Worm (Caenorhabditis elegans) whole organism, L3 larva: ENCODE measurements around the gene puf-5.

Experiments used
- ceh-82 ChIP-seq: fragments of 150-350 bp; optimal IDR thresholded peaks from 2 replicates; lab custom pipeline; 2014; ENCODE audit warnings: missing biosample characterization, missing genetic modification characterization
- ceh-9 ChIP-seq: sonication (generic microtip); optimal IDR thresholded peaks from 2 replicates; lab custom pipeline; 2018; ENCODE audit warnings: missing biosample characterization, missing genetic modification characterization
- egl-27 ChIP-seq: sonication (generic microtip); optimal IDR thresholded peaks from 4 replicates; lab custom pipeline; 2017; ENCODE audit warnings: missing biosample characterization, missing genetic modification reagents, missing genetic modification characterization
- egl-5 ChIP-seq: fragments of 150-350 bp; optimal IDR thresholded peaks from 2 replicates; lab custom pipeline; 2017; ENCODE audit warnings: missing biosample characterization, missing genetic modification reagents, missing genetic modification characterization, inconsistent platforms
- elt-2 ChIP-seq: sonication (generic microtip); optimal IDR thresholded peaks from 2 replicates; lab custom pipeline; 2016; ENCODE audit warnings: missing genetic modification reagents, mild to moderate bottlenecking, missing genetic modification characterization, missing compliant biosample characterization
- eor-1 ChIP-seq, 2 experiments: fragments of 150-350 bp; optimal IDR thresholded peaks; 2 replicates each; lab custom pipeline; 2014 to 2018; ENCODE audit warnings: missing biosample characterization in 2 of 2, missing genetic modification characterization in 2 of 2
- fkh-10 ChIP-seq: sonication (generic microtip); optimal IDR thresholded peaks from 2 replicates; lab custom pipeline; 2017; ENCODE audit warnings: missing biosample characterization, missing genetic modification reagents, missing genetic modification characterization
- fos-1 ChIP-seq: fragments of 150-350 bp; optimal IDR thresholded peaks from 2 replicates; lab custom pipeline; 2014; ENCODE audit warnings: missing biosample characterization, missing genetic modification characterization
- hmg-11 ChIP-seq: sonication (generic microtip); optimal IDR thresholded peaks from 2 replicates; lab custom pipeline; 2016; ENCODE audit warnings: missing genetic modification characterization, missing compliant biosample characterization
- jun-1 ChIP-seq: fragments of 150-350 bp; optimal IDR thresholded peaks from 2 replicates; lab custom pipeline; 2014; ENCODE audit warnings: missing biosample characterization, missing genetic modification reagents, missing genetic modification characterization
- lin-15B ChIP-seq: fragments of 150-350 bp; optimal IDR thresholded peaks from 2 replicates; lab custom pipeline; 2014; ENCODE audit warnings: missing biosample characterization, missing genetic modification characterization
- lin-39 ChIP-seq: fragments of 150-350 bp; optimal IDR thresholded peaks from 2 replicates; lab custom pipeline; 2018; ENCODE audit warnings: missing biosample characterization, missing genetic modification reagents, missing genetic modification characterization
- lsy-12 ChIP-seq: sonication (generic microtip); optimal IDR thresholded peaks from 2 replicates; lab custom pipeline; 2016; ENCODE audit warnings: mild to moderate bottlenecking, missing genetic modification characterization, missing compliant biosample characterization
- mdl-1 ChIP-seq: fragments of 150-350 bp; optimal IDR thresholded peaks from 2 replicates; lab custom pipeline; 2014; ENCODE audit warnings: missing biosample characterization, missing genetic modification characterization
- nfya-1 ChIP-seq: sonication (generic microtip); optimal IDR thresholded peaks from 2 replicates; lab custom pipeline; 2017; ENCODE audit warnings: missing genetic modification characterization, mild to moderate bottlenecking, missing compliant biosample characterization, antibody characterized with exemption, moderate library complexity; ENCODE audit not compliant: insufficient read depth
- nhr-237 ChIP-seq: fragments of 150-350 bp; optimal IDR thresholded peaks from 2 replicates; lab custom pipeline; 2014; ENCODE audit warnings: missing biosample characterization, missing genetic modification characterization
- nhr-43 ChIP-seq: sonication (generic microtip); optimal IDR thresholded peaks from 2 replicates; lab custom pipeline; 2016; ENCODE audit warnings: mild to moderate bottlenecking, missing genetic modification characterization, missing compliant biosample characterization; ENCODE audit not compliant: poor library complexity, severe bottlenecking
- nhr-67 ChIP-seq: fragments of 150-350 bp; optimal IDR thresholded peaks from 2 replicates; lab custom pipeline; 2014; ENCODE audit warnings: missing biosample characterization, missing genetic modification characterization
- nhr-76 ChIP-seq: fragments of 150-350 bp; sonication (generic microtip); optimal IDR thresholded peaks from 5 replicates; lab custom pipeline; 2014; ENCODE audit warnings: missing biosample characterization, missing genetic modification characterization
- pha-4 ChIP-seq: fragments of 150-350 bp; optimal IDR thresholded peaks from 2 replicates; lab custom pipeline; 2014; ENCODE audit warnings: missing biosample characterization, missing genetic modification reagents, missing genetic modification characterization
- pqm-1 ChIP-seq: fragments of 150-350 bp; optimal IDR thresholded peaks from 2 replicates; lab custom pipeline; 2017; ENCODE audit warnings: missing biosample characterization, missing genetic modification characterization, inconsistent platforms
- sea-2 ChIP-seq: fragments of 150-350 bp; sonication (generic microtip); optimal IDR thresholded peaks from 4 replicates; lab custom pipeline; 2014; ENCODE audit warnings: missing biosample characterization, missing genetic modification reagents, missing genetic modification characterization
- skn-1 ChIP-seq: fragments of 150-350 bp; optimal IDR thresholded peaks from 2 replicates; lab custom pipeline; 2014; ENCODE audit warnings: missing biosample characterization, missing genetic modification characterization
- tbx-2 ChIP-seq: sonication (generic microtip); optimal IDR thresholded peaks from 2 replicates; lab custom pipeline; 2016; ENCODE audit warnings: mild to moderate bottlenecking, missing genetic modification characterization, missing compliant biosample characterization
- unc-39 ChIP-seq: sonication (generic microtip); optimal IDR thresholded peaks from 4 replicates; lab custom pipeline; 2017; ENCODE audit warnings: missing biosample characterization, missing genetic modification characterization
- ztf-11 ChIP-seq: fragments of 150-350 bp; optimal IDR thresholded peaks from 2 replicates; lab custom pipeline; 2014; ENCODE audit warnings: missing biosample characterization, missing genetic modification characterization

Gene puf-5

ce11 chrII:8617516-8617915, 42.2 kb downstream of the puf-5 start, which contains the start of gene chhy-1:
TSS of gene chhy-1 (minus strand) at chrII:8617616.
- TF ChIP-seq egl-5 (no peak), nhr-43 (no peak), lsy-12 (tag; lab: Kevin White, UChicago) (no peak), lin-15B (tag; lab: Kevin White, UChicago) (no peak), pqm-1 (tag; lab: Kevin White, UChicago) (no peak), nhr-237 (no peak), fos-1 (no peak), tbx-2 (tag; lab: Kevin White, UChicago) (no peak), mdl-1 (tag; lab: Kevin White, UChicago) (no peak), sea-2 (GFP tag; lab: Kevin White, UChicago) (no peak), ceh-9 (tag; lab: Kevin White, UChicago) (no peak), pha-4 (tag; lab: Kevin White, UChicago) (no peak), fkh-10 (GFP tag; lab: Kevin White, UChicago) (no peak), jun-1 (no peak), egl-27 (no peak), nhr-76 (tag; lab: Kevin White, UChicago) (no peak), elt-2 (tag; lab: Kevin White, UChicago) (no peak)
- TF ChIP-seq, all 47 proteins: peak for 0

ce11 chrII:8621883-8622282, 46.5 kb downstream of the puf-5 start, which contains the start of gene T22C8.3:
TSS of gene T22C8.3 (minus strand) at chrII:8621983.
- TF ChIP-seq jun-1 (no peak), pha-4 (tag; lab: Kevin White, UChicago) (peak; percentile 10)

ce11 chrII:8623396-8623795, 48.1 kb downstream of the puf-5 start, which contains the start of gene T22C8.4:
TSS of gene T22C8.4 (minus strand) at chrII:8623496.
- TF ChIP-seq nhr-67 (tag; lab: Kevin White, UChicago) = no peak
- no peak for TF ChIP-seq fkh-10 (GFP tag; lab: Kevin White, UChicago)
- TF ChIP-seq pha-4 (tag; lab: Kevin White, UChicago) = no peak
- no peak for TF ChIP-seq eor-1 (tag; optimal IDR thresholded peaks at IDR 0.05; lab: Kevin White, UChicago)

ce11 chrII:8625163-8625562, 49.8 kb downstream of the puf-5 start, which contains the start of gene sptf-2:
TSS of gene sptf-2 (plus strand) at chrII:8625459.
- peak; percentile 88 for TF ChIP-seq pqm-1 (tag; lab: Kevin White, UChicago)
- no peak for TF ChIP-seq ceh-82
- TF ChIP-seq nfya-1 = peak; percentile 16
- TF ChIP-seq jun-1 = peak; percentile 75
- TF ChIP-seq pha-4 (tag; lab: Kevin White, UChicago) = peak; percentile 34
- no peak for TF ChIP-seq ztf-11
- TF ChIP-seq elt-2 (tag; lab: Kevin White, UChicago) = peak; percentile 98
- TF ChIP-seq skn-1 = peak; percentile 17
- no peak for TF ChIP-seq ceh-9 (tag; lab: Kevin White, UChicago)
- no peak for TF ChIP-seq hmg-11

- TF ChIP-seq unc-39 = no peak
- no peak for TF ChIP-seq lin-39
- peak; percentile 48 for TF ChIP-seq pha-4 (tag; lab: Kevin White, UChicago)
Observed at ce11 chrII:8626598-8626997, 51.3 kb downstream of the puf-5 start.
